Fruit fly (Drosophila melanogaster) whole organism, embryonic: ENCODE results near the gene CG15891.
A peak's percentile ranks its signal among the peaks of the same experiment; 100 is the strongest.

Experiments
- ATbp ChIP-seq: fragments of 200-800 bp; sonication (Bioruptor generic); optimal IDR thresholded peaks from 2 replicates; lab custom pipeline; 2017; ENCODE audit warnings: missing biosample characterization, mild to moderate bottlenecking, missing genetic modification characterization, missing genetic modification reagents
- Abd-B ChIP-seq: fragments of 200-800 bp; sonication (Bioruptor generic); optimal IDR thresholded peaks from 2 replicates; lab custom pipeline; 2018; ENCODE audit warnings: missing biosample characterization, mild to moderate bottlenecking, missing genetic modification characterization, moderate library complexity
- Atf-2 ChIP-seq: fragments of 200-800 bp; sonication (Bioruptor generic); optimal IDR thresholded peaks from 2 replicates; lab custom pipeline; 2016; ENCODE audit warnings: missing biosample characterization, missing genetic modification characterization
- Blimp-1 ChIP-seq: fragments of 200-800 bp; sonication (Bioruptor generic); optimal IDR thresholded peaks from 3 replicates; lab custom pipeline; 2018; ENCODE audit warnings: missing biosample characterization, missing genetic modification characterization, mild to moderate bottlenecking, moderate library complexity, missing genetic modification reagents
- BtbVII ChIP-seq: fragments of 200-800 bp; sonication (Bioruptor generic); optimal IDR thresholded peaks from 3 replicates; lab custom pipeline; 2017; ENCODE audit warnings: missing biosample characterization, mild to moderate bottlenecking, missing genetic modification characterization
- CG11456 ChIP-seq: fragments of 200-800 bp; sonication (Bioruptor generic); IDR thresholded peaks from 3 replicates; pipeline ENCODE4 v1.3.6; 2022; ENCODE audit warnings: missing biosample characterization, missing genetic modification characterization
- CG11560 ChIP-seq: fragments of 200-800 bp; sonication (Bioruptor generic); IDR thresholded peaks from 3 replicates; pipeline ENCODE4 v1.3.6; 2022; ENCODE audit warnings: missing biosample characterization, missing genetic modification characterization
- CG12299 ChIP-seq: fragments of 200-800 bp; sonication (Bioruptor generic); optimal IDR thresholded peaks from 2 replicates; lab custom pipeline; 2018; ENCODE audit warnings: missing biosample characterization, mild to moderate bottlenecking, missing genetic modification characterization
- CG12744 ChIP-seq: fragments of 200-800 bp; sonication (Bioruptor generic); optimal IDR thresholded peaks from 2 replicates; lab custom pipeline; 2016; ENCODE audit warnings: missing biosample characterization, missing genetic modification characterization
- CG12942 ChIP-seq: fragments of 200-800 bp; sonication (Bioruptor generic); optimal IDR thresholded peaks from 3 replicates; lab custom pipeline; 2016; ENCODE audit warnings: missing biosample characterization, missing genetic modification characterization
- CG13894 ChIP-seq: fragments of 200-800 bp; sonication (Bioruptor generic); optimal IDR thresholded peaks from 3 replicates; lab custom pipeline; 2018; ENCODE audit warnings: missing biosample characterization, mild to moderate bottlenecking, missing genetic modification characterization, moderate library complexity
- CG15696 ChIP-seq: fragments of 200-800 bp; sonication (Bioruptor generic); optimal IDR thresholded peaks from 2 replicates; lab custom pipeline; 2019; ENCODE audit warnings: missing biosample characterization, mild to moderate bottlenecking, missing genetic modification characterization, moderate library complexity
- CG31441 ChIP-seq: fragments of 200-800 bp; sonication (Bioruptor generic); IDR thresholded peaks from 2 replicates; pipeline ENCODE4 v1.3.6; 2022; ENCODE audit warnings: missing biosample characterization, missing genetic modification characterization
- CG4360 ChIP-seq: fragments of 200-800 bp; sonication (Bioruptor generic); IDR thresholded peaks from 2 replicates; pipeline ENCODE4 v1.3.6; 2022; ENCODE audit warnings: missing biosample characterization, missing genetic modification characterization
- CG4707 ChIP-seq: fragments of 200-800 bp; sonication (Bioruptor generic); optimal IDR thresholded peaks from 2 replicates; lab custom pipeline; 2018; ENCODE audit warnings: missing biosample characterization, mild to moderate bottlenecking, missing genetic modification characterization, moderate library complexity
- CG9609 ChIP-seq: fragments of 200-800 bp; sonication (Bioruptor generic); optimal IDR thresholded peaks from 3 replicates; lab custom pipeline; 2016; ENCODE audit warnings: missing biosample characterization, missing genetic modification characterization
- CG9817 ChIP-seq: fragments of 200-800 bp; sonication (Bioruptor generic); optimal IDR thresholded peaks from 2 replicates; lab custom pipeline; 2018; ENCODE audit warnings: missing biosample characterization, mild to moderate bottlenecking, missing genetic modification characterization, moderate library complexity
- Doc3 ChIP-seq: fragments of 200-800 bp; sonication (Bioruptor generic); IDR thresholded peaks from 3 replicates; pipeline ENCODE4 v1.3.6; 2022; ENCODE audit warnings: missing biosample characterization, missing genetic modification characterization; ENCODE audit not compliant: partially characterized antibody
- Dref ChIP-seq: fragments of 200-800 bp; sonication (Bioruptor generic); IDR thresholded peaks from 2 replicates; pipeline ENCODE4 v1.3.6; 2022; ENCODE audit warnings: missing biosample characterization, missing genetic modification characterization
- HLHmδ ChIP-seq: fragments of 200-800 bp; sonication (Bioruptor generic); optimal IDR thresholded peaks from 2 replicates; lab custom pipeline; 2018; ENCODE audit warnings: missing biosample characterization, mild to moderate bottlenecking, missing genetic modification characterization, moderate library complexity
- Hmx ChIP-seq: fragments of 200-800 bp; sonication (Bioruptor generic); optimal IDR thresholded peaks from 2 replicates; lab custom pipeline; 2016; ENCODE audit warnings: missing biosample characterization, missing genetic modification characterization
- Hr78 ChIP-seq, 2 experiments: fragments of 200-800 bp in 1 of 2; fragments of >200 bp in 1 of 2; sonication (Bioruptor generic) in 1 of 2; optimal IDR thresholded peaks; 2 replicates each; lab custom pipeline; 2017 to 2019; ENCODE audit warnings: missing biosample characterization in 2 of 2, missing genetic modification characterization in 2 of 2, mild to moderate bottlenecking in 1 of 2, moderate library complexity in 1 of 2
- Kr ChIP-seq: fragments of 200-800 bp; sonication (Bioruptor generic); optimal IDR thresholded peaks from 2 replicates; lab custom pipeline; 2017; ENCODE audit warnings: missing biosample characterization, mild to moderate bottlenecking, missing genetic modification characterization
- MBD-R2 ChIP-seq: fragments of 200-800 bp; sonication (Bioruptor generic); IDR thresholded peaks from 2 replicates; pipeline ENCODE4 v1.3.6; 2022; ENCODE audit warnings: missing biosample characterization, missing genetic modification characterization
- NC2α ChIP-seq: fragments of 200-800 bp; sonication (Bioruptor generic); optimal IDR thresholded peaks from 2 replicates; lab custom pipeline; 2016; ENCODE audit warnings: missing biosample characterization, missing genetic modification characterization
- Oaz ChIP-seq: fragments of 200-800 bp; sonication (Bioruptor generic); IDR thresholded peaks from 2 replicates; pipeline ENCODE4 v1.3.6; 2022; ENCODE audit warnings: missing biosample characterization, missing genetic modification characterization
- Sry-δ ChIP-seq: fragments of 200-800 bp; sonication (Bioruptor generic); optimal IDR thresholded peaks from 2 replicates; lab custom pipeline; 2016; ENCODE audit warnings: missing biosample characterization, missing genetic modification characterization
- al ChIP-seq: fragments of 200-800 bp; sonication (Bioruptor generic); IDR thresholded peaks from 2 replicates; pipeline ENCODE4 v1.3.6; 2022; ENCODE audit warnings: missing biosample characterization, missing genetic modification characterization
- ase ChIP-seq: fragments of 200-800 bp; sonication (Bioruptor generic); IDR thresholded peaks from 3 replicates; pipeline ENCODE4 v1.3.6; 2022; ENCODE audit warnings: missing biosample characterization, missing genetic modification characterization
- ash1 ChIP-seq: fragments of 200-800 bp; sonication (Bioruptor generic); optimal IDR thresholded peaks from 2 replicates; lab custom pipeline; 2018; ENCODE audit warnings: missing biosample characterization, mild to moderate bottlenecking, missing genetic modification characterization
- bbx ChIP-seq: fragments of 200-800 bp; sonication (Bioruptor generic); IDR thresholded peaks from 2 replicates; pipeline ENCODE4 v1.3.6; 2022; ENCODE audit warnings: missing biosample characterization, missing genetic modification characterization; ENCODE audit not compliant: partially characterized antibody
- btn ChIP-seq: fragments of 200-800 bp; sonication (Bioruptor generic); optimal IDR thresholded peaks from 2 replicates; lab custom pipeline; 2016; ENCODE audit warnings: missing biosample characterization, missing genetic modification characterization
- chif ChIP-seq, 2 experiments: fragments of 200-800 bp; sonication (Bioruptor generic); optimal IDR thresholded peaks; 3 replicates each; lab custom pipeline; 2016; ENCODE audit warnings: missing biosample characterization in 2 of 2, missing genetic modification characterization in 2 of 2
- chm ChIP-seq: fragments of 200-800 bp; sonication (Bioruptor generic); IDR thresholded peaks from 2 replicates; pipeline ENCODE4 v1.3.6; 2022; ENCODE audit warnings: missing biosample characterization, missing genetic modification characterization
- emc ChIP-seq: fragments of 200-800 bp; sonication (Bioruptor generic); optimal IDR thresholded peaks from 2 replicates; lab custom pipeline; 2016; ENCODE audit warnings: missing biosample characterization, missing genetic modification characterization
- insv ChIP-seq, 2 experiments: fragments of 200-800 bp; sonication (Bioruptor generic); optimal IDR thresholded peaks; 3 replicates each; lab custom pipeline; 2016 to 2018; ENCODE audit warnings: missing biosample characterization in 2 of 2, missing genetic modification characterization in 2 of 2
- lov ChIP-seq, 2 experiments: fragments of 200-800 bp in 1 of 2; fragments of >200 bp in 1 of 2; sonication (Bioruptor generic) in 1 of 2; IDR thresholded peaks in 1 of 2; optimal IDR thresholded peaks in 1 of 2; 2 replicates in 1 of 2; 3 replicates in 1 of 2; pipeline versions ENCODE4 v1.3.6 to Lab custom; 2017 to 2022; ENCODE audit warnings: missing biosample characterization in 1 of 2, missing genetic modification characterization in 1 of 2
- nom ChIP-seq: fragments of 200-800 bp; sonication (Bioruptor generic); optimal IDR thresholded peaks from 2 replicates; lab custom pipeline; 2017; ENCODE audit warnings: missing biosample characterization, missing genetic modification characterization, mild to moderate bottlenecking, moderate library complexity, missing genetic modification reagents
- pita ChIP-seq: fragments of 200-800 bp; sonication (Bioruptor generic); optimal IDR thresholded peaks from 2 replicates; lab custom pipeline; 2017; ENCODE audit warnings: missing biosample characterization, mild to moderate bottlenecking, missing genetic modification characterization
- salm ChIP-seq: fragments of 200-800 bp; sonication (Bioruptor generic); optimal IDR thresholded peaks from 2 replicates; lab custom pipeline; 2018; ENCODE audit warnings: missing biosample characterization, mild to moderate bottlenecking, missing genetic modification characterization
- scrt ChIP-seq: fragments of 200-800 bp; sonication (Bioruptor generic); optimal IDR thresholded peaks from 2 replicates; lab custom pipeline; 2018; ENCODE audit warnings: missing biosample characterization, mild to moderate bottlenecking, missing genetic modification characterization, moderate library complexity
- sens ChIP-seq: fragments of 200-800 bp; sonication (Bioruptor generic); peaks from one replicate; lab custom pipeline; 2016; ENCODE audit warnings: missing biosample characterization, missing genetic modification characterization
- seq ChIP-seq: fragments of 200-800 bp; sonication (Bioruptor generic); IDR thresholded peaks from 2 replicates; pipeline ENCODE4 v1.3.6; 2022; ENCODE audit warnings: missing biosample characterization, missing genetic modification characterization
- sim ChIP-seq: fragments of 200-800 bp; sonication (Bioruptor generic); IDR thresholded peaks from 2 replicates; pipeline ENCODE4 v1.3.6; 2022; ENCODE audit warnings: missing biosample characterization, missing genetic modification characterization
- stc ChIP-seq: fragments of 200-800 bp; sonication (Bioruptor generic); IDR thresholded peaks from 2 replicates; pipeline ENCODE4 v1.3.6; 2022; ENCODE audit warnings: missing biosample characterization, missing genetic modification characterization
- sug ChIP-seq: fragments of 200-800 bp; optimal IDR thresholded peaks from 2 replicates; lab custom pipeline; 2019; ENCODE audit warnings: missing biosample characterization, mild to moderate bottlenecking, missing genetic modification characterization, moderate library complexity
- tgo ChIP-seq: fragments of 200-800 bp; sonication (Bioruptor generic); IDR thresholded peaks from 3 replicates; pipeline ENCODE4 v1.3.6; 2022; ENCODE audit warnings: missing biosample characterization, missing genetic modification characterization
- tup ChIP-seq: fragments of 200-800 bp; sonication (Bioruptor generic); optimal IDR thresholded peaks from 2 replicates; lab custom pipeline; 2016; ENCODE audit warnings: missing biosample characterization, mild to moderate bottlenecking, missing genetic modification characterization, moderate library complexity
- tx ChIP-seq: fragments of 200-800 bp; sonication (Bioruptor generic); optimal IDR thresholded peaks from 2 replicates; lab custom pipeline; 2016; ENCODE audit warnings: missing biosample characterization, missing genetic modification characterization
- vvl ChIP-seq: fragments of 200-800 bp; sonication (Bioruptor generic); IDR thresholded peaks from 2 replicates; pipeline ENCODE4 v1.3.6; 2022; ENCODE audit warnings: missing biosample characterization, missing genetic modification characterization
- wdn ChIP-seq: fragments of 200-800 bp; sonication (Bioruptor generic); IDR thresholded peaks from 2 replicates; pipeline ENCODE4 v1.3.6; 2022; ENCODE audit warnings: missing biosample characterization, missing genetic modification characterization

CG15891 gene

dm6 chrX:6276590-6276989 lies 18.6 kb downstream of the CG15891 start, which contains the start of gene CG3566 (continued):
- TF ChIP-seq seq (GFP tag; lab: Robert Waterston, UW): no peak
- TF ChIP-seq stc: no peak
- TF ChIP-seq tgo (GFP tag; lab: Robert Waterston, UW): no peak
- no peak for TF ChIP-seq CG11560 (tag; lab: Robert Waterston, UW)
- no peak for TF ChIP-seq insv (GFP tag; optimal IDR thresholded peaks at IDR 0.05; lab: Kevin White, UChicago)
- TF ChIP-seq bbx: 0 out of 2 replicates have a peak, but pooled peaks have one; percentile 16
- no peak for TF ChIP-seq tx
- peak; percentile 82 for TF ChIP-seq MBD-R2 (GFP tag; lab: Robert Waterston, UW)
- TF ChIP-seq emc: no peak
- TF ChIP-seq Sry-δ: no peak
- TF ChIP-seq CG31441 (GFP tag; lab: Robert Waterston, UW): no peak
- no peak for TF ChIP-seq btn (GFP tag; lab: Kevin White, UChicago)
- no peak for TF ChIP-seq Blimp-1 (GFP tag; lab: Kevin White, UChicago)
- no peak for TF ChIP-seq Doc3 (GFP tag; lab: Robert Waterston, UW)
- TF ChIP-seq sug (tag; lab: Kevin White, UChicago): no peak
- TF ChIP-seq lov (optimal IDR thresholded peaks at IDR 0.05; lab: Kevin White, UChicago): no peak
- no peak for TF ChIP-seq lov (GFP tag; IDR thresholded peaks at IDR 0.05; lab: Robert Waterston, UW)
- TF ChIP-seq tup (GFP tag; lab: Kevin White, UChicago): no peak
- TF ChIP-seq Abd-B: no peak
- no peak for TF ChIP-seq Oaz
- TF ChIP-seq NC2α: no peak
- TF ChIP-seq pita (GFP tag; lab: Kevin White, UChicago): no peak
- TF ChIP-seq HLHmδ (GFP tag; lab: Kevin White, UChicago): no peak
- no peak for TF ChIP-seq Dref (GFP tag; lab: Robert Waterston, UW)
- no peak for TF ChIP-seq CG12744 (GFP tag; lab: Kevin White, UChicago)
- TF ChIP-seq vvl (GFP tag; lab: Robert Waterston, UW): peak; percentile 33; the same call in 1 of the 2 replicates
- TF ChIP-seq Hr78 (GFP tag; optimal IDR thresholded peaks at IDR 0.05; lab: Kevin White, UChicago): no peak
- TF ChIP-seq wdn (GFP tag; lab: Robert Waterston, UW): no peak
- TF ChIP-seq ase: no peak
- TF ChIP-seq CG9609 (GFP tag; lab: Kevin White, UChicago): no peak
- no peak for TF ChIP-seq ash1 (GFP tag; lab: Kevin White, UChicago)
- TF ChIP-seq sim: no peak
- no peak for TF ChIP-seq CG12942 (GFP tag; lab: Kevin White, UChicago)
- no peak for TF ChIP-seq BtbVII (GFP tag; lab: Kevin White, UChicago)
- no peak for TF ChIP-seq CG11456
- no peak for TF ChIP-seq CG9817
- TF ChIP-seq sens (GFP tag; lab: Kevin White, UChicago): peak; percentile 79
- TF ChIP-seq nom (GFP tag; lab: Kevin White, UChicago): no peak
- no peak for TF ChIP-seq CG4707 (GFP tag; lab: Kevin White, UChicago)
- TF ChIP-seq CG13894: no peak
- no peak for TF ChIP-seq ATbp
- no peak for TF ChIP-seq salm (tag; lab: Kevin White, UChicago)
- TF ChIP-seq scrt (GFP tag; lab: Kevin White, UChicago): no peak
- TF ChIP-seq chif (GFP tag; optimal IDR thresholded peaks at IDR 0.05; lab: Kevin White, UChicago): no peak
- no peak for TF ChIP-seq Kr (GFP tag; lab: Kevin White, UChicago)
- TF ChIP-seq CG15696 (tag; lab: Kevin White, UChicago): no peak
- TF ChIP-seq Hmx (GFP tag; lab: Kevin White, UChicago): no peak
- no peak for TF ChIP-seq al (GFP tag; lab: Robert Waterston, UW)
- no peak for TF ChIP-seq Atf-2 (GFP tag; lab: Kevin White, UChicago)
- no peak for TF ChIP-seq CG4360 (GFP tag; lab: Robert Waterston, UW)
- no peak for TF ChIP-seq CG12299 (tag; lab: Kevin White, UChicago)
- TF ChIP-seq chm (GFP tag; lab: Robert Waterston, UW): no peak
